Worm (Caenorhabditis elegans) whole organism, late embryonic: Measurements from ENCODE around the gene rog-1.

Experiments used
- fkh-10 ChIP-seq: fragments of 150-350 bp; optimal IDR thresholded peaks from 2 replicates; lab custom pipeline; 2014; ENCODE audit warnings: missing biosample characterization, missing genetic modification reagents, missing genetic modification characterization
- sox-4 ChIP-seq: sonication (generic microtip); optimal IDR thresholded peaks from 2 replicates; lab custom pipeline; 2017; ENCODE audit warnings: mild to moderate bottlenecking, missing genetic modification characterization, inconsistent platforms, missing compliant biosample characterization

DNA sequence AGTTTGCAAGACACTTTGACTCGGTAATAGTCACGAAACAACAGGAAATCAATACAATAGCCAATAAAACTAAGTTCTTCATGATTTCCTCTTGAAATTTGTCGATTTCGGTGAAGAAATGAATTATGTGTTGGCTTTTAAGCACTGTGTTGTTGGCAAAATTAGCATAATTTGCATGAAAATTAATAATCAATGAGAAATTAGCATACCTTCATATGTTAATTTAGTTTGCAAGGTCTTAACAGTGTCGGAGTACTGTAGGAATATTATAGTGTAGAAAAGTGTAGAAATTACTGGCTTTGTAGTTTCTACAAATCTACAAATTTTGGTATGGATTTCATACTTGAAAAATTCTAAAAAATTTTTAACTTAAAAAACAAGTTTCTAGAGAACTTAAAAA lies 6.8 kb upstream of the rog-1 start, which contains the start of gene F54D12.9:
- TF ChIP-seq fkh-10 (no peak), sox-4 (tag; lab: Kevin White, UChicago) (no peak)
